Fruit fly (Drosophila melanogaster) whole organism, embryonic: ENCODE results near the gene Idh3a.

Experiments
- CG11695 ChIP-seq: fragments of 200-800 bp; sonication (Bioruptor generic); IDR thresholded peaks from 3 replicates; pipeline ENCODE4 v1.3.6; 2022; ENCODE audit warnings: missing biosample characterization, missing genetic modification characterization
- CG12071 ChIP-seq: fragments of 200-800 bp; sonication (Bioruptor generic); optimal IDR thresholded peaks from 3 replicates; lab custom pipeline; 2018; ENCODE audit warnings: missing biosample characterization, mild to moderate bottlenecking, missing genetic modification characterization
- CG12155 ChIP-seq: fragments of 200-800 bp; sonication (Bioruptor generic); optimal IDR thresholded peaks from 3 replicates; lab custom pipeline; 2016; ENCODE audit warnings: missing biosample characterization, missing genetic modification characterization
- CG12391 ChIP-seq: fragments of 200-800 bp; sonication (Bioruptor generic); optimal IDR thresholded peaks from 3 replicates; lab custom pipeline; 2018; ENCODE audit warnings: missing biosample characterization, mild to moderate bottlenecking, missing genetic modification characterization, moderate library complexity
- CG13287 ChIP-seq: fragments of 200-800 bp; sonication (Bioruptor generic); IDR thresholded peaks from 2 replicates; pipeline ENCODE4 v1.3.6; 2022; ENCODE audit warnings: missing biosample characterization, missing genetic modification characterization; ENCODE audit not compliant: partially characterized antibody
- CG16779 ChIP-seq: fragments of 200-800 bp; sonication (Bioruptor generic); IDR thresholded peaks from 2 replicates; pipeline ENCODE4 v1.3.6; 2022; ENCODE audit warnings: missing biosample characterization, missing genetic modification characterization
- CG17359 ChIP-seq: fragments of 200-800 bp; sonication (Bioruptor generic); optimal IDR thresholded peaks from 3 replicates; lab custom pipeline; 2018; ENCODE audit warnings: missing biosample characterization, mild to moderate bottlenecking, missing genetic modification characterization, moderate library complexity
- CG17385 ChIP-seq: fragments of 200-800 bp; sonication (Bioruptor generic); optimal IDR thresholded peaks from 3 replicates; lab custom pipeline; 2018; ENCODE audit warnings: missing biosample characterization, mild to moderate bottlenecking, missing genetic modification characterization
- CG1792 ChIP-seq: fragments of 200-800 bp; sonication (Bioruptor generic); optimal IDR thresholded peaks from 2 replicates; lab custom pipeline; 2016; ENCODE audit warnings: missing biosample characterization, missing genetic modification characterization
- CG2116 ChIP-seq: fragments of 200-800 bp; sonication (Bioruptor generic); optimal IDR thresholded peaks from 3 replicates; lab custom pipeline; 2018; ENCODE audit warnings: missing biosample characterization, mild to moderate bottlenecking, missing genetic modification characterization
- CG2199 ChIP-seq: fragments of 200-800 bp; sonication (Bioruptor generic); IDR thresholded peaks from 3 replicates; pipeline ENCODE4 v1.3.6; 2022; ENCODE audit warnings: missing biosample characterization, missing genetic modification characterization
- CG3163 ChIP-seq: fragments of 200-800 bp; sonication (Bioruptor generic); optimal IDR thresholded peaks from 3 replicates; lab custom pipeline; 2016; ENCODE audit warnings: missing biosample characterization, missing genetic modification characterization
- CG34422 ChIP-seq: fragments of 200-800 bp; sonication (Bioruptor generic); IDR thresholded peaks from 3 replicates; pipeline ENCODE4 v1.3.6; 2022; ENCODE audit warnings: missing biosample characterization, missing genetic modification characterization
- CG3995 ChIP-seq: fragments of 200-800 bp; sonication (Bioruptor generic); optimal IDR thresholded peaks from 3 replicates; lab custom pipeline; 2016; ENCODE audit warnings: missing biosample characterization, missing genetic modification characterization
- CG4820 ChIP-seq: fragments of 200-800 bp; sonication (Bioruptor generic); optimal IDR thresholded peaks from 3 replicates; lab custom pipeline; 2016; ENCODE audit warnings: missing biosample characterization, missing genetic modification characterization
- CG9215 ChIP-seq: fragments of 200-800 bp; sonication (Bioruptor generic); IDR thresholded peaks from 2 replicates; pipeline ENCODE4 v1.3.6; 2022; ENCODE audit warnings: missing biosample characterization, missing genetic modification characterization
- CG9437 ChIP-seq: fragments of 200-800 bp; sonication (Bioruptor generic); optimal IDR thresholded peaks from 2 replicates; lab custom pipeline; 2018; ENCODE audit warnings: missing biosample characterization, mild to moderate bottlenecking, missing genetic modification characterization
- CoRest ChIP-seq: fragments of 200-800 bp; sonication (Bioruptor generic); optimal IDR thresholded peaks from 3 replicates; lab custom pipeline; 2018; ENCODE audit warnings: missing biosample characterization, mild to moderate bottlenecking, missing genetic modification characterization, moderate library complexity
- D19A ChIP-seq: fragments of 200-800 bp; optimal IDR thresholded peaks from 3 replicates; lab custom pipeline; 2019; ENCODE audit warnings: missing biosample characterization, mild to moderate bottlenecking, missing genetic modification characterization, moderate library complexity
- Dad ChIP-seq: fragments of 200-800 bp; sonication (Bioruptor generic); optimal IDR thresholded peaks from 3 replicates; lab custom pipeline; 2016; ENCODE audit warnings: missing biosample characterization, missing genetic modification characterization
- Deaf1 ChIP-seq: fragments of 200-800 bp; optimal IDR thresholded peaks from 3 replicates; lab custom pipeline; 2019; ENCODE audit warnings: missing biosample characterization, mild to moderate bottlenecking, missing genetic modification characterization, moderate library complexity
- E2f2 ChIP-seq: fragments of 200-800 bp; sonication (Bioruptor generic); IDR thresholded peaks from 2 replicates; pipeline ENCODE4 v1.3.6; 2022; ENCODE audit warnings: missing biosample characterization, missing genetic modification characterization
- Ets97D ChIP-seq: fragments of 200-800 bp; sonication (Bioruptor generic); optimal IDR thresholded peaks from 3 replicates; lab custom pipeline; 2016; ENCODE audit warnings: missing biosample characterization, missing genetic modification characterization
- HmgZ ChIP-seq: fragments of 200-800 bp; sonication (Bioruptor generic); optimal IDR thresholded peaks from 2 replicates; lab custom pipeline; 2018; ENCODE audit warnings: missing biosample characterization, mild to moderate bottlenecking, missing genetic modification characterization
- MBD-R2 ChIP-seq: fragments of 200-800 bp; sonication (Bioruptor generic); IDR thresholded peaks from 2 replicates; pipeline ENCODE4 v1.3.6; 2022; ENCODE audit warnings: missing biosample characterization, missing genetic modification characterization
- Med ChIP-seq: fragments of 200-800 bp; sonication (Bioruptor generic); peaks from one replicate; lab custom pipeline; 2016; ENCODE audit warnings: missing biosample characterization, missing genetic modification characterization, mild to moderate bottlenecking, inconsistent platforms, moderate library complexity
- Mrtf ChIP-seq: fragments of 200-800 bp; sonication (Bioruptor generic); IDR thresholded peaks from 3 replicates; pipeline ENCODE4 v1.3.6; 2022; ENCODE audit warnings: missing biosample characterization, missing genetic modification characterization
- Trl ChIP-seq, 3 experiments: fragments of >200 bp in 2 of 3; fragments of 200-800 bp in 1 of 3; sonication (Bioruptor generic) in 1 of 3; optimal IDR thresholded peaks; 2 replicates in 1 of 3; 3 replicates in 2 of 3; lab custom pipeline; 2016 to 2017; ENCODE audit warnings: missing biosample characterization in 1 of 3, missing genetic modification characterization in 1 of 3
- amos ChIP-seq: fragments of 200-800 bp; sonication (Bioruptor generic); IDR thresholded peaks from 2 replicates; pipeline ENCODE4 v1.3.6; 2022; ENCODE audit warnings: missing biosample characterization, missing genetic modification characterization; ENCODE audit not compliant: partially characterized antibody
- aop ChIP-seq: fragments of 200-800 bp; sonication (Bioruptor generic); IDR thresholded peaks from 2 replicates; pipeline ENCODE4 v1.3.6; 2022; ENCODE audit warnings: missing biosample characterization, missing genetic modification characterization
- bbx ChIP-seq: fragments of 200-800 bp; sonication (Bioruptor generic); IDR thresholded peaks from 2 replicates; pipeline ENCODE4 v1.3.6; 2022; ENCODE audit warnings: missing biosample characterization, missing genetic modification characterization; ENCODE audit not compliant: partially characterized antibody
- gsb ChIP-seq: fragments of 200-800 bp; sonication (Bioruptor generic); IDR thresholded peaks from 2 replicates; pipeline ENCODE4 v1.3.6; 2022; ENCODE audit warnings: missing biosample characterization, missing genetic modification characterization
- klu ChIP-seq: fragments of 200-800 bp; sonication (Bioruptor generic); IDR thresholded peaks from 2 replicates; pipeline ENCODE4 v1.3.6; 2022; ENCODE audit warnings: missing biosample characterization, missing genetic modification characterization
- luna ChIP-seq: fragments of 200-800 bp; sonication (Bioruptor generic); optimal IDR thresholded peaks from 2 replicates; lab custom pipeline; 2016; ENCODE audit warnings: missing biosample characterization, missing genetic modification characterization
- nerfin-2 ChIP-seq: fragments of 200-800 bp; sonication (Bioruptor generic); IDR thresholded peaks from 2 replicates; pipeline ENCODE4 v1.3.6; 2022; ENCODE audit warnings: missing biosample characterization, missing genetic modification characterization; ENCODE audit not compliant: partially characterized antibody
- nmo ChIP-seq: fragments of 200-800 bp; sonication (Bioruptor generic); optimal IDR thresholded peaks from 2 replicates; lab custom pipeline; 2018; ENCODE audit warnings: missing biosample characterization, mild to moderate bottlenecking, missing genetic modification characterization, moderate library complexity
- peb ChIP-seq: fragments of 200-800 bp; sonication (Bioruptor generic); IDR thresholded peaks from 2 replicates; pipeline ENCODE4 v1.3.6; 2022; ENCODE audit warnings: missing biosample characterization, missing genetic modification characterization
- pfk ChIP-seq: fragments of 200-800 bp; sonication (Bioruptor generic); optimal IDR thresholded peaks from 2 replicates; lab custom pipeline; 2018; ENCODE audit warnings: missing biosample characterization, mild to moderate bottlenecking, missing genetic modification characterization, moderate library complexity
- pzg ChIP-seq: fragments of 200-800 bp; sonication (Bioruptor generic); optimal IDR thresholded peaks from 3 replicates; lab custom pipeline; 2018; ENCODE audit warnings: missing biosample characterization, mild to moderate bottlenecking, missing genetic modification characterization, moderate library complexity
- row ChIP-seq: fragments of 200-800 bp; sonication (Bioruptor generic); IDR thresholded peaks from 3 replicates; pipeline ENCODE4 v1.3.6; 2022; ENCODE audit warnings: missing biosample characterization, missing genetic modification characterization
- sens ChIP-seq: fragments of 200-800 bp; sonication (Bioruptor generic); peaks from one replicate; lab custom pipeline; 2016; ENCODE audit warnings: missing biosample characterization, missing genetic modification characterization
- shn ChIP-seq: fragments of 200-800 bp; sonication (Bioruptor generic); optimal IDR thresholded peaks from 3 replicates; lab custom pipeline; 2016; ENCODE audit warnings: missing biosample characterization, missing genetic modification characterization
- slp2 ChIP-seq: fragments of 200-800 bp; sonication (Bioruptor generic); optimal IDR thresholded peaks from 2 replicates; lab custom pipeline; 2016; ENCODE audit warnings: missing biosample characterization, missing genetic modification characterization
- stwl ChIP-seq: fragments of 200-800 bp; sonication (Bioruptor generic); optimal IDR thresholded peaks from 3 replicates; lab custom pipeline; 2018; ENCODE audit warnings: missing biosample characterization, mild to moderate bottlenecking, missing genetic modification characterization, moderate library complexity
- sug ChIP-seq: fragments of 200-800 bp; optimal IDR thresholded peaks from 2 replicates; lab custom pipeline; 2019; ENCODE audit warnings: missing biosample characterization, mild to moderate bottlenecking, missing genetic modification characterization, moderate library complexity
- tio ChIP-seq: fragments of 200-800 bp; sonication (Bioruptor generic); optimal IDR thresholded peaks from 2 replicates; lab custom pipeline; 2017; ENCODE audit warnings: missing biosample characterization, missing genetic modification characterization, inconsistent platforms
- trh ChIP-seq: fragments of 200-800 bp; sonication (Bioruptor generic); optimal IDR thresholded peaks from 2 replicates; lab custom pipeline; 2016; ENCODE audit warnings: missing biosample characterization, missing genetic modification characterization
- zen ChIP-seq: fragments of 200-800 bp; sonication (Bioruptor generic); optimal IDR thresholded peaks from 3 replicates; lab custom pipeline; 2018; ENCODE audit warnings: missing biosample characterization, mild to moderate bottlenecking, missing genetic modification characterization, moderate library complexity
- zfh2 ChIP-seq: fragments of 200-800 bp; sonication (Bioruptor generic); optimal IDR thresholded peaks from 2 replicates; lab custom pipeline; 2016; ENCODE audit warnings: missing biosample characterization, missing genetic modification characterization

The Idh3a gene

dm6 chrX:19505334-19506185, 16.1 kb downstream of the Idh3a start (continued):
- TF ChIP-seq klu (GFP tag; lab: Robert Waterston, UW) (0 out of 2 replicates have a peak, but pooled peaks have one; percentile 20), pfk (peak; percentile 93), sens (GFP tag; lab: Kevin White, UChicago) (peak; percentile 72), trh (no peak), tio (GFP tag; lab: Kevin White, UChicago) (no peak), pzg (GFP tag; lab: Kevin White, UChicago) (peak; percentile 74), Trl (optimal IDR thresholded peaks at IDR 0.05; lab: Kevin White, UChicago) (peak; percentile 76 to 88), Trl (GFP tag; optimal IDR thresholded peaks at IDR 0.05; lab: Kevin White, UChicago) (peak; percentile 41), gsb (GFP tag; lab: Robert Waterston, UW) (no peak), CG12391 (tag; lab: Kevin White, UChicago) (peak; percentile 38), CG9215 (GFP tag; lab: Robert Waterston, UW) (peak; percentile 39), CG13287 (GFP tag; lab: Robert Waterston, UW) (peak; percentile 89), zfh2 (peak; percentile 48), CG2199 (peak; percentile 89), CG12155 (peak; percentile 50), row (peak; percentile 69), Dad (GFP tag; lab: Kevin White, UChicago) (peak; percentile 50), HmgZ (peak; percentile 41), slp2 (GFP tag; lab: Kevin White, UChicago) (peak; percentile 9), aop (no peak), CG9437 (GFP tag; lab: Kevin White, UChicago) (no peak), Ets97D (GFP tag; lab: Kevin White, UChicago) (peak; percentile 74), MBD-R2 (GFP tag; lab: Robert Waterston, UW) (peak; percentile 50; the same call in 1 of the 2 replicates), Deaf1 (tag; lab: Kevin White, UChicago) (peak; percentile 78), CG3995 (GFP tag; lab: Kevin White, UChicago) (peak; percentile 77), CG17385 (GFP tag; lab: Kevin White, UChicago) (no peak), amos (GFP tag; lab: Robert Waterston, UW) (peak; percentile 87), D19A (tag; lab: Kevin White, UChicago) (no peak), Mrtf (GFP tag; lab: Robert Waterston, UW) (no peak), CG34422 (GFP tag; lab: Robert Waterston, UW) (peak; percentile 46; the same call in 1 of the 3 replicates), sug (tag; lab: Kevin White, UChicago) (peak; percentile 83), CG2116 (GFP tag; lab: Kevin White, UChicago) (peak; percentile 88), CG1792 (GFP tag; lab: Kevin White, UChicago) (no peak), CoRest (tag; lab: Kevin White, UChicago) (no peak), bbx (GFP tag; lab: Robert Waterston, UW) (peak; percentile 82), Med (GFP tag; lab: Kevin White, UChicago) (peak; percentile 91), shn (GFP tag; lab: Kevin White, UChicago) (no peak), CG11695 (GFP tag; lab: Robert Waterston, UW) (0 out of 3 replicates have a peak, but pooled peaks have one; percentile 16), luna (GFP tag; lab: Kevin White, UChicago) (no peak), CG17359 (peak; percentile 11), CG3163 (GFP tag; lab: Kevin White, UChicago) (peak; percentile 13), E2f2 (peak; percentile 56), peb (GFP tag; lab: Robert Waterston, UW) (no peak), nerfin-2 (GFP tag; lab: Robert Waterston, UW) (peak; percentile 68; the same call in 1 of the 2 replicates), stwl (tag; lab: Kevin White, UChicago) (peak; percentile 87), nmo (GFP tag; lab: Kevin White, UChicago) (peak; percentile 24), CG16779 (GFP tag; lab: Robert Waterston, UW) (0 out of 2 replicates have a peak, but pooled peaks have one; percentile 16), CG12071 (GFP tag; lab: Kevin White, UChicago) (no peak), CG4820 (no peak), zen (tag; lab: Kevin White, UChicago) (no peak)
